Worm (Caenorhabditis elegans) whole organism, early embryonic: ENCODE data around the gene mltn-1.

Source experiments
- B0310.2 ChIP-seq: sonication (generic microtip); optimal IDR thresholded peaks from 2 replicates; lab custom pipeline; 2016; ENCODE audit warnings: mild to moderate bottlenecking, missing genetic modification characterization, missing compliant biosample characterization
- ama-1 ChIP-seq: fragments of 150-350 bp; optimal IDR thresholded peaks from 2 replicates; lab custom pipeline; 2014
- ceh-13 ChIP-seq: fragments of 200-800 bp; sonication (Bioruptor generic); optimal IDR thresholded peaks from 2 replicates; lab custom pipeline; 2018; ENCODE audit warnings: mild to moderate bottlenecking, missing genetic modification characterization, missing compliant biosample characterization
- ceh-36 ChIP-seq: sonication (generic microtip); optimal IDR thresholded peaks from 2 replicates; lab custom pipeline; 2016; ENCODE audit warnings: missing genetic modification characterization, inconsistent platforms, missing compliant biosample characterization
- flt-1 ChIP-seq: fragments of 200-800 bp; sonication (Bioruptor generic); IDR thresholded peaks from 2 replicates; pipeline ENCODE4 v1.3.6; 2022; ENCODE audit warnings: missing genetic modification characterization, missing compliant biosample characterization
- hmbx-1 ChIP-seq: sonication (generic microtip); optimal IDR thresholded peaks from 2 replicates; lab custom pipeline; 2016; ENCODE audit warnings: mild to moderate bottlenecking, missing genetic modification characterization, missing compliant biosample characterization
- scrt-1 ChIP-seq: fragments of 200-800 bp; sonication (Bioruptor generic); IDR thresholded peaks from 2 replicates; pipeline ENCODE4 v1.3.6; 2022; ENCODE audit warnings: missing genetic modification characterization, missing compliant biosample characterization
- tbx-11 ChIP-seq: fragments of 200-800 bp; sonication (Bioruptor generic); IDR thresholded peaks from 2 replicates; pipeline ENCODE4 v1.3.6; 2022; ENCODE audit warnings: missing genetic modification characterization, missing compliant biosample characterization

DNA sequence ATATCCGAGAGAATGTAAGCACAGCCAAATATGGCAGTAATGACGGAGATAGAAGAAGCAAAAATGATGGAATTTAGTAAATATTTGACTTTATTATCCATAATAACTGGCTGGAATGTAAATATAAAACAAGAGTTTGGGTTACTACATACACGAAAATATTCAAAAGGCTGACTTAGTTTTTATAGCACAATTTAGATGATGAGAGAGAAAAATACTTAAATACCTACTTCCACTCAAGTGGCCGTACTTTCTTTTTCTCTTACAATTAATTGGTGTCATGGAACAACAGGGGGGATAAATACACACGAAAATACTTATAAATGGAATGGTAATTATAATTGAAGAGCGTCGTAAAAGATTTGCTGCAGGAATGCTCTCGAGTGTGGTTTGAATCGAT is 46.9 kb downstream of the mltn-1 start, which contains the start of gene col-86:
- TF ChIP-seq ama-1 (lab: Kevin White, UChicago) (no peak), ceh-13 (no peak), B0310.2 (tag; lab: Kevin White, UChicago) (no peak), tbx-11 (GFP tag; lab: Robert Waterston, UW) (no peak), flt-1 (no peak), scrt-1 (GFP tag; lab: Robert Waterston, UW) (no peak), hmbx-1 (tag; lab: Kevin White, UChicago) (no peak), ceh-36 (tag; lab: Kevin White, UChicago) (no peak)
